Worm (Caenorhabditis elegans) whole organism, midembryonic: ENCODE measurements around the gene gfm-1.

Source experiments
- T22C8.4 ChIP-seq: fragments of 200-800 bp; sonication (Bioruptor generic); IDR thresholded peaks from 2 replicates; pipeline ENCODE4 v1.3.6; 2022; ENCODE audit warnings: missing genetic modification characterization, missing compliant biosample characterization
- cog-1 ChIP-seq: sonication (generic microtip); optimal IDR thresholded peaks from 2 replicates; lab custom pipeline; 2016; ENCODE audit warnings: missing genetic modification characterization, missing compliant biosample characterization
- flt-1 ChIP-seq: fragments of 200-800 bp; sonication (Bioruptor generic); IDR thresholded peaks from 2 replicates; pipeline ENCODE4 v1.3.6; 2022; ENCODE audit warnings: missing genetic modification characterization, missing compliant biosample characterization
- klf-2 ChIP-seq: fragments of 200-800 bp; sonication (Bioruptor generic); conservative IDR thresholded peaks from 2 replicates; pipeline ENCODE4 v1.3.6; 2022; ENCODE audit warnings: missing genetic modification reagents, missing genetic modification characterization, missing compliant biosample characterization
- med-1 ChIP-seq: sonication (generic microtip); optimal IDR thresholded peaks from 2 replicates; lab custom pipeline; 2017; ENCODE audit warnings: missing genetic modification characterization, mild to moderate bottlenecking, missing compliant biosample characterization, antibody characterized with exemption, missing genetic modification reagents; ENCODE audit not compliant: insufficient read depth
- ref-1 ChIP-seq: fragments of 200-800 bp; sonication (Bioruptor generic); conservative IDR thresholded peaks from 2 replicates; pipeline ENCODE4 v1.3.6; 2022; ENCODE audit warnings: missing genetic modification reagents, missing genetic modification characterization, missing compliant biosample characterization
- tab-1 ChIP-seq: fragments of 200-800 bp; sonication (Bioruptor generic); IDR thresholded peaks from 2 replicates; pipeline ENCODE4 v1.3.6; 2022; ENCODE audit warnings: missing genetic modification characterization, missing compliant biosample characterization
- ztf-23 ChIP-seq: fragments of 200-800 bp; sonication (Bioruptor generic); IDR thresholded peaks from 2 replicates; pipeline ENCODE4 v1.3.6; 2022; ENCODE audit warnings: missing genetic modification reagents, missing genetic modification characterization, missing compliant biosample characterization
- ztf-29 ChIP-seq: fragments of 200-800 bp; sonication (Bioruptor generic); IDR thresholded peaks from 2 replicates; pipeline ENCODE4 v1.3.6; 2022; ENCODE audit warnings: missing genetic modification reagents, missing genetic modification characterization, missing compliant biosample characterization

gfm-1 gene

DNA sequence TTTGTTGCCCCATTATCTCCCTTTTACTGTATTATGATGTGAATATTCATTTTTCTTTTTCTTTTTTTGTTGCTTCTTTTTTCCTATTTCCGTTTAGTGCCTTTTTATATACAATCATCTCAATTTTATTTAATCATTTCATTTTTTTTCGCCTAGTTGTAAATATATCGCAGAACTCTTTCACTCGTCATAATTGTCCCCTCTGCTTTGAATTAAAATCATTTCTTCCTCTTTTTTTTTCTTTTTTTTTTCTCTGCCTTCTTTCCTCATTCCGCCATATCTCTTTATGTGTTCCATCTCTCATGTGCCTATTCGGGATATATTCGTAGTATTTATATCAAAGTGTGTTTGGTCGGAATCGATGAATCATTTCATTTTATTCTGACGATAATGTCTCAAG lies 26.2 kb upstream of the gfm-1 start, which contains the start of gene Y81G3A.4:
Y81G3A.4 (plus strand) TSS at position 301 of the 400 bp plus-strand sequence.
- TF ChIP-seq klf-2 (GFP tag; lab: Robert Waterston, UW) (no peak), med-1 (GFP tag; lab: Kevin White, UChicago) (no peak)

DNA sequence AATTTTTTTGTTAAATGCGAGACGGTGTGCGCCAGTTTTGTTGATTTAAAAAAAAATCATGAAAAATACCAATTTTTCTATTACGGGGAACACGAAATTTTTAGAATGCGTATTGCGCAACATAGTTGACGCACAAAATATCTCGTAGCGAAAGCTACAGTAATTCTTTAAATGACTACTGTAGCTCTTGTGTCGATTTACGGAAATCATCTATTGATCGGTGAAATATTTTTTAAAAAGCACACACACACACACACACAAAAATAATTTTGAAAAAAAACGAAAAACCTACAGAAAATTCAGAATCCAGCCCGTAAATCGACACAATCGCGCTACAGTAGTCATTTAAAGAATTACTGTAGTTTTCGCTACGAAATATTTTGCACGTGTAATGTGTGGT lies 25.4 kb upstream of the gfm-1 start:
- TF ChIP-seq ztf-23 (GFP tag; lab: Robert Waterston, UW) (no peak), med-1 (GFP tag; lab: Kevin White, UChicago) (no peak), ref-1 (GFP tag; lab: Robert Waterston, UW) (no peak), ztf-29 (GFP tag; lab: Robert Waterston, UW) (no peak)

DNA sequence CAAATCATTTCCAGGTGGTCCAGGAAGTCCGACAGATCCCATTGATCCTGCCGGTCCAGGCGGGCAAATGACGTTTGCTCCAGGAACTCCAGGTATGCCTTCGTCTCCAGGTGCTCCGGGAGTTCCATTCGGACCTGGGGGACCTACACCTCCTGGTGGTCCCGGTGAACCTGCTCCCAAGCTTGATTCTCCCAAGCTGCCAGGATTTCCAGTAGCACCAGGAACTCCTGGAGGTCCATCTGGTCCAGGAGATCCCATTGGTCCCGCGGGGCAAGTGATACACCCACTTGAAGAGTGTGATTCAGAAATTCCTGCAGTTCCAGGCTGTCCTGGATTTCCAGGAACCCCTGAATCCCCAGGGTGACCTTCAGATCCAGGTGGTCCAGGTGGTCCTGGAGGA lies 20.9 kb upstream of the gfm-1 start:
- no peak for TF ChIP-seq flt-1 (GFP tag; lab: Robert Waterston, UW)
- no peak for TF ChIP-seq ref-1 (GFP tag; lab: Robert Waterston, UW)
- no peak for TF ChIP-seq ztf-29 (GFP tag; lab: Robert Waterston, UW)
- TF ChIP-seq T22C8.4 (GFP tag; lab: Robert Waterston, UW): no peak
- TF ChIP-seq med-1 (GFP tag; lab: Kevin White, UChicago): no peak
- TF ChIP-seq klf-2 (GFP tag; lab: Robert Waterston, UW): no peak
- no peak for TF ChIP-seq cog-1 (tag; lab: Kevin White, UChicago)
- no peak for TF ChIP-seq tab-1 (GFP tag; lab: Robert Waterston, UW)
- TF ChIP-seq ztf-23 (GFP tag; lab: Robert Waterston, UW): no peak

DNA sequence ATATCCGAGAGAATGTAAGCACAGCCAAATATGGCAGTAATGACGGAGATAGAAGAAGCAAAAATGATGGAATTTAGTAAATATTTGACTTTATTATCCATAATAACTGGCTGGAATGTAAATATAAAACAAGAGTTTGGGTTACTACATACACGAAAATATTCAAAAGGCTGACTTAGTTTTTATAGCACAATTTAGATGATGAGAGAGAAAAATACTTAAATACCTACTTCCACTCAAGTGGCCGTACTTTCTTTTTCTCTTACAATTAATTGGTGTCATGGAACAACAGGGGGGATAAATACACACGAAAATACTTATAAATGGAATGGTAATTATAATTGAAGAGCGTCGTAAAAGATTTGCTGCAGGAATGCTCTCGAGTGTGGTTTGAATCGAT lies 19.1 kb upstream of the gfm-1 start, which contains the start of gene col-86:
col-86 (minus strand) TSS at position 101 of the 400 bp plus-strand sequence.
- TF ChIP-seq cog-1 (tag; lab: Kevin White, UChicago) (no peak), klf-2 (GFP tag; lab: Robert Waterston, UW) (no peak)

DNA sequence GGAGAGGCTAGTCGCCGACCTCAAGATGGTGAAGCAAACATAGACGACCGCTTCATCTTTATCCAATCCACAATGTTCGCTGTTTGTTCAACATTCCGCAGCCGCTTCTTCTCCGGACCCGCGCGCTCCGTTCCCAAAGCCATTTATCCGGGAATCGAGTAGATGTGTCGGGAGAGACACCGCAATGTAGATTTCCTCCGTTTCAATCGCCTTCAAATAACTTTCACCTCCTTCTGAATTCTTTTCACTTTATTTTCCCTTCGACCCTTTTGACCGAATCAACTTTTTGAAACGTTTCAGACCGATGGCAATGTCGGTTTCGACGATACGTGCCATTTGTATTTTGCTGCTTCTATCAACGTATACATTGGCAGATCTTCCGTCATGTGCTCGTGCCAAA lies 9.6 kb upstream of the gfm-1 start, which contains the start of gene pqn-32:
pqn-32 (plus strand) TSS at position 301 of the 400 bp plus-strand sequence.
- TF ChIP-seq ztf-23 (GFP tag; lab: Robert Waterston, UW) (no peak), T22C8.4 (GFP tag; lab: Robert Waterston, UW) (no peak), flt-1 (GFP tag; lab: Robert Waterston, UW) (no peak), ztf-29 (GFP tag; lab: Robert Waterston, UW) (no peak), tab-1 (GFP tag; lab: Robert Waterston, UW) (no peak), klf-2 (GFP tag; lab: Robert Waterston, UW) (no peak), cog-1 (tag; lab: Kevin White, UChicago) (no peak), ref-1 (GFP tag; lab: Robert Waterston, UW) (no peak), med-1 (GFP tag; lab: Kevin White, UChicago) (no peak)

DNA sequence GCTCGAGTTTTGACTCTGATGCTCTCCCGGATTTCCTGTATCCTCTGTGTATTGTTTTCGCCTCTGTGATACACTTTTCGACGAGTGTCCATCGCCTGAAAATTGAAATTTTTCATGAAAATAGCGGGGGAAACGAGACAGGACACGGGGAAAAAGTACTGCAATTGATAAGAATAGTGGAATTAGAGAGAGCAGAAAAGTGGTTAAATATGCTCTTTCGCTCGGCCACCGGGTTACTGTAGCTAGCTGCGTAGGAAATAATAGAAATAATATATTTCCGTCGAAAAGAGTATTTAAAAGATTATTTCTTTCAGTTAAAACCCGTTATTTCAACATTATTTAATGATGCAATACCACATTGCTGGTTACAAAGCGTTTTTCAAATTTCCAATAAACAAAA lies 573 bp upstream of the gfm-1 start, which contains the start of gene rict-1:
rict-1 (minus strand) TSS at position 101 of the 400 bp plus-strand sequence.
- TF ChIP-seq tab-1 (GFP tag; lab: Robert Waterston, UW) (no peak), ztf-23 (GFP tag; lab: Robert Waterston, UW) (no peak), T22C8.4 (GFP tag; lab: Robert Waterston, UW) (no peak), ztf-29 (GFP tag; lab: Robert Waterston, UW) (no peak), ref-1 (GFP tag; lab: Robert Waterston, UW) (no peak), med-1 (GFP tag; lab: Kevin White, UChicago) (no peak), cog-1 (tag; lab: Kevin White, UChicago) (no peak), flt-1 (GFP tag; lab: Robert Waterston, UW) (no peak)

DNA sequence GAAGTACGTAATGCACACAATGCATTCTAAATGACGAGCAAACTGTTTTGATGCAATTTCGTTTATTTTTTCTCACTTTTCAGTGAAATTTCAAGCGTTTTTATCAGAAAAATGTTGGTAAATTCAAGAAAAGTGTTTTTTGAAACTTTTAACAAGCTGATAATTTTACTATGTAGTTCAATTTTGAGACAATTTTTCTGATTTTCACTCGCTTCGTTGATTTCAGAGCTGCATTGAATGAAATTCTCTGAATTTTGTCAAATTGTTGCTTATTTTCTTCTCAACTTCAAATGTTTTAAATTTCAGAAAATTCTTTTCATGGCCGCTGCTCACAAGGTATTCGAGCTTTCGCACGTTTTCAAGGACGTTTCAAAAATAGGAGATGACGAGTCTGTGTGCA lies 5.4 kb downstream of the gfm-1 start, which contains the start of gene bath-45:
bath-45 (plus strand) TSS at position 301 of the 400 bp plus-strand sequence.
- no peak for TF ChIP-seq flt-1 (GFP tag; lab: Robert Waterston, UW)
- TF ChIP-seq med-1 (GFP tag; lab: Kevin White, UChicago): no peak
- TF ChIP-seq klf-2 (GFP tag; lab: Robert Waterston, UW): no peak
- TF ChIP-seq tab-1 (GFP tag; lab: Robert Waterston, UW): no peak
- no peak for TF ChIP-seq cog-1 (tag; lab: Kevin White, UChicago)
- TF ChIP-seq ztf-29 (GFP tag; lab: Robert Waterston, UW): no peak

DNA sequence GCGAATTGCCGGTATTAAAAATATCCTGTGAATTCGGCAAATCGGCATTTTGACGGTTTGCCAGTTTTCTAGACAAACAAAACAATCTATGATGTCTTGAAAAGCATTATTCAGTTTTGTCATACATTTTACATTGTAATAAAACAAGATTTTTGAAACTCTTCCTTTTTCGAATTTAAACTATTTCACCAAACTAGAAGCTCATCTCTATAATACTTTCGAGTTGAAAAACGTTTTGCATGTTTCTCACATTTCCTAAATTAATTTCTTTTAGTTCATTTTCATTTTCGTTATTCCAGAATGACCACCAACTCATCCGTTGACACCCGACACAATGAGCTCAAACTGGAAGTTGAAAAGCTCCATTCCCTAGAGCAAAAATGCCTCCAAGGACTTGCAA lies 12.3 kb downstream of the gfm-1 start, which contains the start of gene F29C12.6:
F29C12.6 (plus strand) TSS at position 301 of the 400 bp plus-strand sequence.
- no peak for TF ChIP-seq ref-1 (GFP tag; lab: Robert Waterston, UW)
- no peak for TF ChIP-seq klf-2 (GFP tag; lab: Robert Waterston, UW)
- no peak for TF ChIP-seq flt-1 (GFP tag; lab: Robert Waterston, UW)
- no peak for TF ChIP-seq ztf-29 (GFP tag; lab: Robert Waterston, UW)
- TF ChIP-seq med-1 (GFP tag; lab: Kevin White, UChicago): no peak
- no peak for TF ChIP-seq T22C8.4 (GFP tag; lab: Robert Waterston, UW)
- TF ChIP-seq cog-1 (tag; lab: Kevin White, UChicago): no peak
- TF ChIP-seq tab-1 (GFP tag; lab: Robert Waterston, UW): no peak
- no peak for TF ChIP-seq ztf-23 (GFP tag; lab: Robert Waterston, UW)

DNA sequence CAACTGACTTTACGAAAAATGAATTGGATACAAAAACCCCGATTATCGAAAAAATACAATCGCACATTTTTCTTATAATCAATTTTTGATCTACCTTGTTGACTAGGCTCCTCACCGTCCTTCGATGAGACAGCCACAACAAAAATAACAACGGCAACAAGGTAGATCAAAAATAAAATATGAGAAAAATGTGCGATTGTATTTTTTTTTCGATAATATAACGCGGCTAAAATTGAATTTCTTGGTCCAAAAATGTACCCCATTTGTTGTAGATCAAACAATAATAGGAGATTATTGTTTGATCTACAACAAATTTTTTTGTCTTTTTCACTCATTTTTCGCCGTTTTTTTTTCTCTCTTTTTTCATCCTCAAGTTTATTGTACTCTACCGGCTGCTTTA lies 13.3 kb downstream of the gfm-1 start:
- TF ChIP-seq cog-1 (tag; lab: Kevin White, UChicago) (no peak), ztf-23 (GFP tag; lab: Robert Waterston, UW) (no peak), ztf-29 (GFP tag; lab: Robert Waterston, UW) (no peak), T22C8.4 (GFP tag; lab: Robert Waterston, UW) (no peak), med-1 (GFP tag; lab: Kevin White, UChicago) (no peak), tab-1 (GFP tag; lab: Robert Waterston, UW) (no peak), klf-2 (GFP tag; lab: Robert Waterston, UW) (no peak)
